Fruit fly (Drosophila melanogaster): Measurements from ENCODE around the gene CG7276.

DNA sequence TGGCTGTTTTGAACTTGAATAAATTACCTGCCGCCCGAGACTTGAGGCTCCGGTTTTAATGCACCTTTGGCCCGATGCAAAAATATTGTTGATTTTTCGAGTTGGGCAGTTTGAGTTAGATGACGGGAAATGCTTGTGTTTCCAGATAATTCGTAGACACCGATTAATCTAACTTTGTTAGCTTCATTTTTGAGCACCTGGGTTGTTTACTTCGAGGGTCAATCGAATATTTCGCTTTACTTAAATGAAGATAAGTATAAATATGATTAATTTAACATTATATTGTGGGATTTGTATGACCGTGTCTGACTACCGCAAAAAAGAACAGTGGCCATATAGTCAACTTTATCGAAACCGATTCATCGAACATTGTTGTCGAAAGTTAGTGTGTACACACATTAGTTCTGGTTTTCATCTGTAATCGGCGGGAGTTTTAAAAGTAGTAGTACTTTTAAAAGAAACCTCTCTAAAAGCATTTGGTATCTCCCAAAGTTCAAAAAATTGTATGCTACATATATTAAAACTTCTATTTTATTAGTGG is 25.9 kb downstream of the CG7276 start, which contains the start of gene CG7945:
- TF ChIP-seq pan (optimal IDR thresholded peaks at IDR 0.05) (no peak), psq (GFP tag; optimal IDR thresholded peaks at IDR 0.05) (no peak), fru (GFP tag; optimal IDR thresholded peaks at IDR 0.05) (no peak), CG32264 (GFP tag; optimal IDR thresholded peaks at IDR 0.05) (no peak), Hr83 (GFP tag; optimal IDR thresholded peaks at IDR 0.05; ENCODE audit: poor library complexity, severe bottlenecking) (no peak), Rel (GFP tag; optimal IDR thresholded peaks at IDR 0.05) (peak; percentile 47), Rel (tag; optimal IDR thresholded peaks at IDR 0.05) (peak; percentile 99), usp (GFP tag; optimal IDR thresholded peaks at IDR 0.05) (no peak), Sp1 (GFP tag; optimal IDR thresholded peaks at IDR 0.05) (no peak), dl (GFP tag; optimal IDR thresholded peaks at IDR 0.05; ENCODE audit: insufficient read depth in 1 of 2, partially characterized antibody in 2 of 2) (no peak), Dfd (GFP tag; optimal IDR thresholded peaks at IDR 0.05) (no peak), Hr78 (GFP tag; optimal IDR thresholded peaks at IDR 0.05) (no peak)

All from whole organism, wandering third instar larva.